Fruit fly (Drosophila melanogaster): ENCODE results near the gene cdi.

dm6 chr3R:19027165-19027564 is 66.9 kb downstream of the cdi start, which contains the start of gene NP15.6:
- TF ChIP-seq psq (optimal IDR thresholded peaks at IDR 0.05) (no peak), usp (GFP tag; optimal IDR thresholded peaks at IDR 0.05) (no peak)

Data from whole organism.